Worm (Caenorhabditis elegans) whole organism, L1 larva: ENCODE data around the gene ttbk-8.2.

Experiments used
- C16A3.4 ChIP-seq: fragments of 150-350 bp; optimal IDR thresholded peaks from 2 replicates; lab custom pipeline; 2014; ENCODE audit warnings: missing biosample characterization, missing genetic modification characterization
- F16B12.6 ChIP-seq: fragments of 150-350 bp; optimal IDR thresholded peaks from 2 replicates; lab custom pipeline; 2014; ENCODE audit warnings: missing biosample characterization, missing genetic modification characterization
- aha-1 ChIP-seq: fragments of 150-350 bp; optimal IDR thresholded peaks from 2 replicates; lab custom pipeline; 2014; ENCODE audit warnings: missing biosample characterization, missing genetic modification characterization
- alr-1 ChIP-seq: fragments of 200-800 bp; sonication (Bioruptor generic); optimal IDR thresholded peaks from 2 replicates; lab custom pipeline; 2018; ENCODE audit warnings: borderline replicate concordance, mild to moderate bottlenecking, missing genetic modification characterization, missing compliant biosample characterization
- ama-1 ChIP-seq: fragments of 150-350 bp; optimal IDR thresholded peaks from 2 replicates; lab custom pipeline; 2014
- blmp-1 ChIP-seq: fragments of 150-350 bp; optimal IDR thresholded peaks from 2 replicates; lab custom pipeline; 2014; ENCODE audit warnings: missing biosample characterization, missing genetic modification characterization
- ceh-63 ChIP-seq: fragments of 200-800 bp; sonication (Bioruptor generic); optimal IDR thresholded peaks from 2 replicates; lab custom pipeline; 2018; ENCODE audit warnings: mild to moderate bottlenecking, missing genetic modification characterization, missing compliant biosample characterization
- ceh-8 ChIP-seq: fragments of 200-800 bp; sonication (Bioruptor generic); optimal IDR thresholded peaks from 2 replicates; lab custom pipeline; 2018; ENCODE audit warnings: mild to moderate bottlenecking, missing genetic modification characterization, moderate library complexity, missing compliant biosample characterization
- ceh-90 ChIP-seq: sonication (generic microtip); optimal IDR thresholded peaks from 2 replicates; lab custom pipeline; 2016; ENCODE audit warnings: missing genetic modification characterization, missing compliant biosample characterization
- ces-1 ChIP-seq: fragments of 150-350 bp; optimal IDR thresholded peaks from 2 replicates; lab custom pipeline; 2014; ENCODE audit warnings: missing biosample characterization, missing genetic modification reagents, missing genetic modification characterization
- dpl-1 ChIP-seq, 3 experiments: fragments of 150-350 bp in 2 of 3; sonication (generic microtip) in 1 of 3; optimal IDR thresholded peaks; 2 replicates each; lab custom pipeline; 2014 to 2017; ENCODE audit warnings: missing biosample characterization in 3 of 3, missing genetic modification characterization in 3 of 3, missing genetic modification reagents in 3 of 3
- dsc-1 ChIP-seq: sonication (generic microtip); optimal IDR thresholded peaks from 2 replicates; lab custom pipeline; 2016; ENCODE audit warnings: mild to moderate bottlenecking, missing genetic modification characterization, missing compliant biosample characterization
- efl-3 ChIP-seq: fragments of 200-800 bp; sonication (Bioruptor generic); optimal IDR thresholded peaks from 2 replicates; lab custom pipeline; 2018; ENCODE audit warnings: mild to moderate bottlenecking, missing genetic modification characterization, missing compliant biosample characterization
- egl-27 ChIP-seq, 2 experiments: fragments of 150-350 bp in 1 of 2; sonication (generic microtip); optimal IDR thresholded peaks; 3 replicates each; lab custom pipeline; 2017 to 2018; ENCODE audit warnings: missing biosample characterization in 2 of 2, missing genetic modification characterization in 2 of 2, missing genetic modification reagents in 2 of 2
- ets-5 ChIP-seq: fragments of 200-800 bp; sonication (Bioruptor generic); IDR thresholded peaks from 2 replicates; pipeline ENCODE4 v1.3.6; 2022; ENCODE audit warnings: missing genetic modification characterization, missing compliant biosample characterization
- fkh-10 ChIP-seq: sonication (generic microtip); optimal IDR thresholded peaks from 2 replicates; lab custom pipeline; 2017; ENCODE audit warnings: missing biosample characterization, missing genetic modification reagents, missing genetic modification characterization
- fkh-4 ChIP-seq: sonication (generic microtip); optimal IDR thresholded peaks from 2 replicates; lab custom pipeline; 2016; ENCODE audit warnings: missing compliant biosample characterization, missing genetic modification characterization, borderline replicate concordance
- hlh-17 ChIP-seq: fragments of 200-800 bp; sonication (Bioruptor generic); optimal IDR thresholded peaks from 2 replicates; lab custom pipeline; 2018; ENCODE audit warnings: missing genetic modification characterization, mild to moderate bottlenecking, missing compliant biosample characterization, moderate library complexity, borderline replicate concordance
- hpl-2 ChIP-seq: fragments of 150-350 bp; optimal IDR thresholded peaks from 2 replicates; lab custom pipeline; 2014; ENCODE audit warnings: missing biosample characterization, missing genetic modification reagents, missing genetic modification characterization
- irx-1 ChIP-seq: sonication (generic microtip); optimal IDR thresholded peaks from 2 replicates; lab custom pipeline; 2016; ENCODE audit warnings: missing genetic modification characterization, missing compliant biosample characterization
- jun-1 ChIP-seq: fragments of 150-350 bp; optimal IDR thresholded peaks from 2 replicates; lab custom pipeline; 2014; ENCODE audit warnings: missing biosample characterization, missing genetic modification reagents, missing genetic modification characterization
- lin-15B ChIP-seq: fragments of 150-350 bp; sonication (generic microtip); optimal IDR thresholded peaks from 3 replicates; lab custom pipeline; 2014; ENCODE audit warnings: missing biosample characterization, missing genetic modification characterization
- lin-35 ChIP-seq, 2 experiments: fragments of 150-350 bp; optimal IDR thresholded peaks; 2 replicates each; lab custom pipeline; 2014; ENCODE audit warnings: missing biosample characterization in 2 of 2, missing genetic modification characterization in 2 of 2, missing genetic modification reagents in 2 of 2
- lir-3 ChIP-seq: sonication (generic microtip); optimal IDR thresholded peaks from 2 replicates; lab custom pipeline; 2016; ENCODE audit warnings: mild to moderate bottlenecking, missing genetic modification characterization, moderate library complexity, missing compliant biosample characterization; ENCODE audit not compliant: poor library complexity
- mab-9 ChIP-seq: fragments of 200-800 bp; sonication (Bioruptor generic); IDR thresholded peaks from 2 replicates; pipeline ENCODE4 v1.3.6; 2022; ENCODE audit warnings: missing genetic modification reagents, missing genetic modification characterization, missing compliant biosample characterization
- mef-2 ChIP-seq: fragments of 150-350 bp; optimal IDR thresholded peaks from 2 replicates; lab custom pipeline; 2014; ENCODE audit warnings: missing biosample characterization, missing genetic modification characterization
- mep-1 ChIP-seq: fragments of 150-350 bp; optimal IDR thresholded peaks from 2 replicates; lab custom pipeline; 2014; ENCODE audit warnings: missing biosample characterization, missing genetic modification characterization
- nhr-12 ChIP-seq: sonication (generic microtip); optimal IDR thresholded peaks from 2 replicates; lab custom pipeline; 2017; ENCODE audit warnings: missing biosample characterization, missing genetic modification characterization
- nhr-20 ChIP-seq: sonication (generic microtip); optimal IDR thresholded peaks from 2 replicates; lab custom pipeline; 2016; ENCODE audit warnings: mild to moderate bottlenecking, missing genetic modification characterization, missing compliant biosample characterization
- nhr-28 ChIP-seq: fragments of 150-350 bp; optimal IDR thresholded peaks from 2 replicates; lab custom pipeline; 2014; ENCODE audit warnings: missing biosample characterization, missing genetic modification characterization
- nhr-77 ChIP-seq: fragments of 150-350 bp; optimal IDR thresholded peaks from 2 replicates; lab custom pipeline; 2014; ENCODE audit warnings: missing biosample characterization, missing genetic modification characterization
- nhr-85 ChIP-seq: sonication (generic microtip); peaks from one replicate; lab custom pipeline; 2016; ENCODE audit warnings: missing genetic modification characterization, inconsistent platforms, missing compliant biosample characterization
- nhr-90 ChIP-seq: sonication (generic microtip); optimal IDR thresholded peaks from 2 replicates; lab custom pipeline; 2016; ENCODE audit warnings: mild to moderate bottlenecking, missing genetic modification characterization, missing compliant biosample characterization; ENCODE audit not compliant: poor library complexity
- pax-3 ChIP-seq: fragments of 200-800 bp; sonication (Bioruptor generic); optimal IDR thresholded peaks from 2 replicates; lab custom pipeline; 2018; ENCODE audit warnings: mild to moderate bottlenecking, missing genetic modification characterization, moderate library complexity, missing compliant biosample characterization
- rnt-1 ChIP-seq: sonication (generic microtip); optimal IDR thresholded peaks from 2 replicates; lab custom pipeline; 2016; ENCODE audit warnings: mild to moderate bottlenecking, missing genetic modification characterization, moderate library complexity, missing compliant biosample characterization
- sox-4 ChIP-seq: sonication (generic microtip); optimal IDR thresholded peaks from 2 replicates; lab custom pipeline; 2016; ENCODE audit warnings: missing genetic modification characterization, missing compliant biosample characterization
- sup-37 ChIP-seq: fragments of 200-800 bp; sonication (Bioruptor generic); optimal IDR thresholded peaks from 2 replicates; lab custom pipeline; 2018; ENCODE audit warnings: mild to moderate bottlenecking, missing genetic modification characterization, missing compliant biosample characterization
- swsn-7 ChIP-seq: sonication (generic microtip); optimal IDR thresholded peaks from 2 replicates; lab custom pipeline; 2016; ENCODE audit warnings: missing genetic modification characterization, missing compliant biosample characterization
- unc-62 ChIP-seq: fragments of 150-350 bp; optimal IDR thresholded peaks from 2 replicates; lab custom pipeline; 2014; ENCODE audit warnings: missing biosample characterization, missing genetic modification reagents, missing genetic modification characterization
- unc-86 ChIP-seq: sonication (generic microtip); optimal IDR thresholded peaks from 2 replicates; lab custom pipeline; 2016; ENCODE audit warnings: missing genetic modification characterization, missing compliant biosample characterization
- unc-98 ChIP-seq: fragments of 200-800 bp; sonication (Bioruptor generic); IDR thresholded peaks from 2 replicates; pipeline ENCODE4 v1.3.6; 2022; ENCODE audit warnings: missing genetic modification characterization, missing compliant biosample characterization
- vab-15 ChIP-seq: sonication (generic microtip); optimal IDR thresholded peaks from 2 replicates; lab custom pipeline; 2017; ENCODE audit warnings: missing genotype, mild to moderate bottlenecking, missing genetic modification characterization, missing compliant biosample characterization
- xbp-1 ChIP-seq: sonication (generic microtip); optimal IDR thresholded peaks from 2 replicates; lab custom pipeline; 2016; ENCODE audit warnings: missing genetic modification characterization, missing compliant biosample characterization
- ztf-11 ChIP-seq, 2 experiments: sonication (generic microtip); optimal IDR thresholded peaks; 2 replicates each; lab custom pipeline; 2016 to 2017; ENCODE audit warnings: missing genetic modification characterization in 2 of 2, missing biosample characterization in 1 of 2, missing compliant biosample characterization in 1 of 2

Gene ttbk-8.2

DNA sequence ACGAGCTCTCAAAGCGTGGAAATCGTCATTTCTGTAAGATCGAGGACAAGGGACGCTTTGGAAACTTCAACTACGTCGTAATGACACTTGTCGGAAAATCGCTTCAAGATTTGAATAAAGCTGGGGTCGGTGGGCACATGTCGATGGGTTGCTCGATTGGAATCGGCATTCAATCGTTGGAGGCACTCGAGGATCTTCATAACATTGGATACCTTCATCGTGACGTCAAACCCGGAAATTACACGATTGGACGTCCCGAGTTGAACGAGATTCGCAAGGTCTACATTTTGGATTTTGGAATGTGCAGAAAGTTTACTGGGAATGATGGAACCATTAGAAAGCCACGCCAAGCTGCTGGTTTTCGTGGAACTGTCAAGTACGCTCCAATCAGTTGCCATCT is 808 bp downstream of the ttbk-8.2 start:
- TF ChIP-seq alr-1 (tag; lab: Kevin White, UChicago) (no peak), ets-5 (GFP tag; lab: Robert Waterston, UW) (no peak)

DNA sequence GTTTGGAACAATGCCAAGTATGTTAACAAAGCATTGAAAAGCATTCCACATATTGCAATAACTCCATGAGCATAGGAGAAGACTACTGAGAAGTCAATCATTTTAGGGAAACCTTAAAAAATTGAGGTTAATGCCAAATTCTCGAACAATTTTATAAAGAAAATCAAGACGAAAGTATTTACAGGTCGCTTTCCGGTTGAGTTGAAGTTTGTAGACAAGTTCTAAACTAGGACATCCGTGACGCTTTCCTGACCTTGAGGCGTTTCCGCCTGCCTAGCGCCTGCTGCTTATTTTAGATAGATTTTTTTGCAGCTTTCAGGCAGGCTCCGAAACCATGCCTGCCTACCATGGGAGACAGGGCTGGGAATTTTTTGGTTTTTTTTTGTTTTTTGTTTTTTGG is 3.8 kb downstream of the ttbk-8.2 start, which contains the start of gene srd-13:
srd-13 (minus strand) TSS at position 101 of the 400 bp plus-strand sequence.
- TF ChIP-seq dsc-1 (tag; lab: Kevin White, UChicago): no peak
- TF ChIP-seq blmp-1: no peak
- no peak for TF ChIP-seq sup-37 (GFP tag; lab: Kevin White, UChicago)
- TF ChIP-seq C16A3.4 (tag; lab: Kevin White, UChicago): no peak
- no peak for TF ChIP-seq unc-86
- no peak for TF ChIP-seq rnt-1 (tag; lab: Kevin White, UChicago)
- no peak for TF ChIP-seq nhr-90
- TF ChIP-seq hlh-17 (GFP tag; lab: Kevin White, UChicago): no peak
- no peak for TF ChIP-seq ces-1
- no peak for TF ChIP-seq lir-3 (tag; lab: Kevin White, UChicago)
- TF ChIP-seq vab-15: no peak
- TF ChIP-seq unc-98 (GFP tag; lab: Robert Waterston, UW): no peak
- TF ChIP-seq ceh-90 (tag; lab: Kevin White, UChicago): no peak
- TF ChIP-seq ama-1 (lab: Kevin White, UChicago): no peak

DNA sequence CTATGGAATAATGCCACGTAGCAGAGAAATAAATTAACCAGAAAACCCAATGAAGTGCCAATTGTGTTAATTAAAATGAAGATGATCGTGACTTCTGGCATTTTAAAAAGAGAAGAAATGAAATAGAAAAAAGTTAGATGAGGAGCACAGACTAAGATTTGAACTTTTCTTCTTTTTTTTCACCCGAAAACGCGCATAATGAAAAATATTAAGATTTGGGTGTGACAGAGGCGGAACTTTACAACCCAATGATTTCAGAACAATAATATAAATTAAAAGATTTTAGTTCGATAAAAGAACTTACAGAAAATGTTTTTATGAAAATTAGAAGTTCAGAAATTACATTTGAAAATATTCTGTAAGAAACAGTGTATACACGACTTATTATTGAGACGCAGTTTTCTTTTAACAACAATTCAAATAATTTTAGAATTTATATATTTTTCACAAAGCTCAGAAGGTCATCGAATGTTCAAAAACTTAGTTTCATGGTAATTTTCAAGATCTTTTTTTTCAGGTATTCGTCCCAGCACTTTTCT is 13.9 kb downstream of the ttbk-8.2 start, which contains the start of the genes srd-8 and B0547.2:
srd-8 (minus strand) TSS at position 101 of the 539 bp plus-strand sequence.
B0547.2 (plus strand) TSS at position 489 of the 539 bp plus-strand sequence.
- no peak for TF ChIP-seq unc-62
- TF ChIP-seq nhr-77: no peak
- TF ChIP-seq efl-3 (GFP tag; lab: Kevin White, UChicago): no peak
- no peak for TF ChIP-seq fkh-10 (GFP tag; lab: Kevin White, UChicago)
- TF ChIP-seq mab-9 (GFP tag; lab: Robert Waterston, UW): no peak
- TF ChIP-seq F16B12.6 (tag; lab: Kevin White, UChicago): no peak
- no peak for TF ChIP-seq lin-15B (tag; lab: Kevin White, UChicago)
- no peak for TF ChIP-seq nhr-12 (tag; lab: Kevin White, UChicago)
- no peak for TF ChIP-seq ceh-8 (GFP tag; lab: Kevin White, UChicago)
- TF ChIP-seq, all 84 proteins: peak for 0

DNA sequence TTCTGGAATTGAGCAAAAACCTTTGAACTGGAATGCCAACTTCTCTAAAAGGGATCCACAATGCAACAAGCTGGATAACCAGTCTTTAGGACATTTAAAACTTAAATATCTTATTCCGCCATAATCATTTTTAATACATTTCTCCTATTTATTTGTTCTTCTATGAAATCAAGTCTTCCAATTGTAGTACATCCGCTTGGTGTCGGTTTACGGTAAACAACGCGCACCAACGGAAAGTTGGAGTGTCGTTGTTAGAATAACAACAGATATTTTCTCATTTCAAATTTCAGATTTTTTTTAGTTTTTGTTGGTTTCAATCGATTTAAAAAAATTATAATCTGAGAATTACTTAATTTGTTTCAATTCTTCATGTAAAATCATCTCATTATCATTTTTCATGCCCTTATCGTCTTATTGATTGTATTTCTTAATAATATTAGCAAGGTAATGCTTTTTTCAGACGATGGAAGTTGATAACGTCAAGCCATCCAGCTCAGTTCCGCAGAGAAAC is 17.4 kb downstream of the ttbk-8.2 start, which contains the start of gene csn-5:
csn-5 (plus strand) TSS at position 461 of the 511 bp plus-strand sequence.
- no peak for TF ChIP-seq hpl-2 (GFP tag; lab: Kevin White, UChicago)
- TF ChIP-seq aha-1 (tag; lab: Kevin White, UChicago): no peak
- TF ChIP-seq swsn-7: peak; percentile 11
- TF ChIP-seq ceh-8 (GFP tag; lab: Kevin White, UChicago): no peak
- no peak for TF ChIP-seq ets-5 (GFP tag; lab: Robert Waterston, UW)
- TF ChIP-seq ceh-63: no peak
- peak in 2 of 3 experiments; percentile 18 to 53 for TF ChIP-seq dpl-1 (GFP tag; optimal IDR thresholded peaks at IDR 0.05; lab: Kevin White, UChicago)
- TF ChIP-seq F16B12.6 (tag; lab: Kevin White, UChicago): no peak
- TF ChIP-seq sup-37 (GFP tag; lab: Kevin White, UChicago): no peak
- no peak for TF ChIP-seq sox-4 (tag; lab: Kevin White, UChicago)
- TF ChIP-seq ceh-90 (tag; lab: Kevin White, UChicago): no peak
- no peak for TF ChIP-seq unc-98 (GFP tag; lab: Robert Waterston, UW)
- no peak for TF ChIP-seq hlh-17 (GFP tag; lab: Kevin White, UChicago)
- TF ChIP-seq lin-35 (GFP tag; optimal IDR thresholded peaks at IDR 0.05; lab: Kevin White, UChicago): peak in 1 of 2 experiments; percentile 18
- TF ChIP-seq nhr-85: peak; percentile 56
- TF ChIP-seq xbp-1 (tag; lab: Kevin White, UChicago): peak; percentile 18
- TF ChIP-seq jun-1 (tag; lab: Kevin White, UChicago): no peak
- no peak for TF ChIP-seq egl-27 (tag; optimal IDR thresholded peaks at IDR 0.05; lab: Kevin White, UChicago)
- no peak for TF ChIP-seq fkh-4 (tag; lab: Kevin White, UChicago)
- no peak for TF ChIP-seq mep-1 (tag; lab: Kevin White, UChicago)
- no peak for TF ChIP-seq mef-2 (tag; lab: Kevin White, UChicago)
- no peak for TF ChIP-seq ztf-11 (tag; optimal IDR thresholded peaks at IDR 0.05; lab: Kevin White, UChicago)
- TF ChIP-seq C16A3.4 (tag; lab: Kevin White, UChicago): peak; percentile 14
- TF ChIP-seq pax-3 (tag; lab: Kevin White, UChicago): no peak
- peak; percentile 34 for TF ChIP-seq blmp-1
- TF ChIP-seq irx-1 (tag; lab: Kevin White, UChicago): no peak
- TF ChIP-seq nhr-20 (tag; lab: Kevin White, UChicago): peak; percentile 33
- no peak for TF ChIP-seq lin-15B (tag; lab: Kevin White, UChicago)
- no peak for TF ChIP-seq ama-1 (lab: Kevin White, UChicago)
- no peak for TF ChIP-seq nhr-28 (tag; lab: Kevin White, UChicago)
